Fruit fly (Drosophila melanogaster): Measurements from ENCODE around the gene Obp73a.

DNA sequence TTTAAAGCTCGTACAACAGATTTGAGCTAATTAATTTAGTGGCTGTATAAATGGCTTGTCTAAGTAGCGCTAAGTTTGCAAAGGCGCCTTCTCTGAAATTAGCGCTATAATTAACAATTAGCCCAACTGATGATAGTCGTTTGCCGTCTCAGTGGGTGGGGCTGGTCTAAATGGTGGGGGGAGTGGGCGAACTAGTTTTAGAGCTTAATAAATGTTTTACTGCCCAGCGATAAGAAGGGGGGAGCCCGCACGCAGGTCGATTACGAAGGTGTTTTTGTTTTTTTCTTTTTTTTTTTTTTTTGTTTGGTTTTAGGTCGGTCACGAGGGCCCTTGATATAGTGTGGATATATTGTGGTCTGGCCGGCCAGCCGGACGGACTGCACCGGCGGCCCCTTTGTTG, 56.9 kb downstream of the Obp73a start:
- no peak for TF ChIP-seq psq (optimal IDR thresholded peaks at IDR 0.05)
- no peak for TF ChIP-seq Dll (optimal IDR thresholded peaks at IDR 0.05)
- no peak for TF ChIP-seq EcR (GFP tag; optimal IDR thresholded peaks at IDR 0.05)

Measured in whole organism.